Worm (Caenorhabditis elegans): ENCODE data around the gene R31.2.

Gene R31.2

DNA sequence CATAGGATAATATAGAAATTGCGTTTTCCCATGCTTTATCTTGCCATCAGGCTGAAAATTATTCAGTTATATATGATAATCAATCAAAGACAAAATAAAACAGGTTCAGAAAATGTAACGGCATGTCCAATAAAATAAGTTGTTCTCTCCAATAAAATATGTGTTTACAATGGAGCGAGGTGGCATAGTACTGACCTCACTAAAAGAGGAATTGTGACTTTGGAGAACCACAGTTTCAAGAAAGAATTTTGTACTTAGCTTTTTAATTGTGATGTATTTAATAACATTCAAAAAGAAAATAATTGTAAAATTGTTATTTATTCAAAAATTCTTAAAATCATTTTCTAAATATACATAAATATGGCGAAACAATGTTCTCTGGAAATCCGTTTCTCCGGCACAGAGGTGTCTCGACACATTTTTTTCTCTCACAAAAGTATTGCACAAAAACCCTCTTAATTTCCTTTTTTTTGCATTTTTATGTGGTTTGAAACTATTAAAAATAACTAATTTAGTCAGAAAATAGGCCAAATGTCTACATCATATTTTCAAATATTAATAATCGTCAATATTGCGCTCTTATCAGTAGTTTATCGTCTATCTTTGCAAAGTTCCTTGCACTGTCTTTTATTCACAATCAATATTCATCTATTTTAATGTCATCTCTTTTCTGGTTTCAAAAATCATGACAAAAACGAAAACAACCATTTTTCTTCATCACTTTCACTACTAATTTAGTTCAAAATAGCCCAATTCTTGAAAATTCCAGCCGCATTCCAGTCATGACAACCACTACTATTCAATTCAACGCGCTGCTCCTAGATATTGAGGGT, 16.0 kb downstream of the R31.2 start, which contains the start of the genes aman-2 and F58H1.3:
aman-2 (minus strand) TSS at position 51 of the 833 bp plus-strand sequence.
F58H1.3 (plus strand) TSS at position 783 of the 833 bp plus-strand sequence.
- TF ChIP-seq him-1 (tag; optimal IDR thresholded peaks at IDR 0.05) (no peak), dao-5 (tag; optimal IDR thresholded peaks at IDR 0.05) (no peak), W03F9.2 (tag; optimal IDR thresholded peaks at IDR 0.05) (no peak)

DNA sequence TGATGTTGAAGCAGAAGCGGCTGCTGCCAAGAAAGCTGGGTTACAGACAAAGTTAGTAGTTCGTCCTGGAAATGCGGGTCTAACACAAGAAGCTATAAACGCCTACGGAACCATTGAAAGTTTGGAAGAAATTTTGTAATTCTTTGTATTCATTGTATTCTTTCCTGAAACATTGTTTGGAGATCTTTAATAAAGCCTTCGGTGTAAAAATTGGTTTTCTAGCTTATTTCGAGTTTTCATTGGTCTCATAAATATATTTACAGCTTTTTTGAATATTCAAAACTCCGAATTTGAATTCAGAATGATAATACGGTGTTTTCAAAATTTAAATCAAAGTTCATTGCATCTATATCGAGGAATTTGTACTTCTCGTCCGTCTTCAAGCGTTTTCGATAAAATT, 17.5 kb downstream of the R31.2 start, which contains the start of gene F58H1.8:
F58H1.8 (plus strand) TSS at position 301 of the 400 bp plus-strand sequence.
- TF ChIP-seq dao-5 (tag; optimal IDR thresholded peaks at IDR 0.05): no peak
- no peak for TF ChIP-seq him-1 (tag; optimal IDR thresholded peaks at IDR 0.05)
- TF ChIP-seq W03F9.2 (tag; optimal IDR thresholded peaks at IDR 0.05): no peak

ce11 chrV:11937710-11938109, 20.3 kb downstream of the R31.2 start, which contains the start of gene gpla-1:
Gene gpla-1 (minus strand): TSS chrV:11937810.
- TF ChIP-seq W03F9.2 (tag; optimal IDR thresholded peaks at IDR 0.05) (no peak), him-1 (tag; optimal IDR thresholded peaks at IDR 0.05) (no peak), dao-5 (tag; optimal IDR thresholded peaks at IDR 0.05) (no peak)

DNA sequence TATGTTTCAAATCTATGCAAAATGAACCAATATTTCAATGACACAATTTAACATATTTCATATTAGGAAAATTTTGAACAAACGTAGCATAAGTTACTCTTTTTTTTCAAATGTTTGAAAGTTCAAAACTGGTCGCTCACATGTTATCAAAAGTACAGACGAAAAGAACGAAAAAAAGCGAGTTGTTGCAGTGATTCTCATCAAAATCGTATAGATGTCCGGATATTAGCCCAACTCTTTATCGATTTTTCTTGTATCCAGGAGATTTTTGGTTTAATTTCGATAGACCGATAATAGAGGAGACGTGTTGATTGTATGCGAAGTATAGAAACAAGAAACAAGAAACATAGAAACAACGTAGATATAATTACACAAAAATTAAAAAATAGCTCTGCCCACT, 23.0 kb downstream of the R31.2 start:
- TF ChIP-seq him-1 (tag; optimal IDR thresholded peaks at IDR 0.05) (no peak), W03F9.2 (tag; optimal IDR thresholded peaks at IDR 0.05) (no peak), dao-5 (tag; optimal IDR thresholded peaks at IDR 0.05) (no peak)

ce11 chrV:11941664-11942063, 24.3 kb downstream of the R31.2 start:
- TF ChIP-seq dao-5 (tag; optimal IDR thresholded peaks at IDR 0.05) (no peak), him-1 (tag; optimal IDR thresholded peaks at IDR 0.05) (no peak), W03F9.2 (tag; optimal IDR thresholded peaks at IDR 0.05) (no peak)

- no peak for TF ChIP-seq dao-5 (tag; optimal IDR thresholded peaks at IDR 0.05)
- TF ChIP-seq him-1 (tag; optimal IDR thresholded peaks at IDR 0.05): no peak
- no peak for TF ChIP-seq W03F9.2 (tag; optimal IDR thresholded peaks at IDR 0.05)
Measured at ce11 chrV:11942325-11942724, 25.0 kb downstream of the R31.2 start, which contains the start of gene F58H1.6. Gene F58H1.6 (plus strand): TSS chrV:11942625.

ce11 chrV:11943737-11944136, 26.4 kb downstream of the R31.2 start:
- TF ChIP-seq W03F9.2 (tag; optimal IDR thresholded peaks at IDR 0.05) (no peak), him-1 (tag; optimal IDR thresholded peaks at IDR 0.05) (no peak), dao-5 (tag; optimal IDR thresholded peaks at IDR 0.05) (no peak)

DNA sequence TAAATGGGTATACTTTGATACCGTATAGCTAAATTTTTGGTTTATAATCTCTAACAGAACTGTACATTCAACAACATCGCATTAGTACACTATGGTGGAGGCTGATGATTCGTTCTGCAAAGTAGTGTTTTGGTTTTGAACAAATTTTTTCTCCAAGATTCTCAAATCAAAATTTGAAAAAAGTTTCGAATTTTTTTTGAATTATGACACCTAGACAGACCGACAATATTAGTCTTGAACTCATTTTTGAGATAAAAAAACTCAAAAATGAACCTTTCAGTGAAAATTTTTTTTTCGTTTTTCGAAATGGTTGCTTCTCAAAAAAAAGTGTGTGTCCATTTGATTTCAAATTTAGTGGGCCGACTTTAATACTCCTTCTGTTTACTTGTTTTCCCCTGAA, 28.1 kb downstream of the R31.2 start:
- no peak for TF ChIP-seq dao-5 (tag; optimal IDR thresholded peaks at IDR 0.05)
- TF ChIP-seq him-1 (tag; optimal IDR thresholded peaks at IDR 0.05): no peak
- no peak for TF ChIP-seq W03F9.2 (tag; optimal IDR thresholded peaks at IDR 0.05)

DNA sequence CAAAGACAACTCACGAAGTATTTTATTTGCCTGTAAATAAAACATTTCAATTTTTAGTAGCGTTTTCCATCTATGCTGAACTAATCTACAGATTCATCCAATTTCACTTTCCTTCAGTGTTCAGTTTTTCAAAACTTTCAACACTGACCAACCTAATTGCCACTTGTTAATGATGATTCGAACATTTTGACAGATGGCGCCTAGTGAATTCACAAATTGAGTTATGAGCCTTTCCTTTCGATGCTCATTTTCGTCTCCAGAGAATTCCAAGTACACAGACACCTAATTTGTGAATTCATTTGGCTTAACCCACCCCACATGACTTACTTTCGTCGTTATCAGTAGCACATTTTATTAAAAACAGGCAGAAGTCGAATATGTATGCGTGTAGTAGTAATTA, 29.4 kb downstream of the R31.2 start:
- TF ChIP-seq W03F9.2 (tag; optimal IDR thresholded peaks at IDR 0.05) (no peak), him-1 (tag; optimal IDR thresholded peaks at IDR 0.05) (no peak), dao-5 (tag; optimal IDR thresholded peaks at IDR 0.05) (no peak)

DNA sequence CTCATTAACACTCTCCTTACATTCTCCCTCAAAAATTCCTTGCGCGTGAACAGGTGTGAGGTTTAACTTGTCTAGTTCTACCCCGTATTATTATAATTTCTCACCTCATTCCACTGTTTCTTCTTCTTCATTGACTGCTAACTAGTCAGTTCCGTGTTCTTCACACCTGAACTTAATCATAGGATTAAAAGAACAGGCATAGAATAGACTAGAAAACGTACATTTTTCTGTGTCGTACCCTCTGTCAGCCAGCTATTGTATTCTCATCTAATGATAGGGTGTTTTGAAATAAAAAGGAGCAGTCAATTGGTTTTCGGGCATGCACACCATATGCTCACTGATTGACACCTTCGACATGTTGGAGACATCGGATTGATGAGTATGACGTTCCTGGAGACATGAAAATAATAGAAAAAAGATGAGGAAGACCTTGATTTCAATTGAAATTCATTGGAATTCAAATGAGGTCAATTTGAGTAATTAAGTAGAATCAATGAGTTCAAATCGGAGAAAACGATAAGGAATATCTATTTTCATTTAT, 30.1 kb downstream of the R31.2 start:
- TF ChIP-seq dao-5 (tag; optimal IDR thresholded peaks at IDR 0.05) (no peak), W03F9.2 (tag; optimal IDR thresholded peaks at IDR 0.05) (no peak), him-1 (tag; optimal IDR thresholded peaks at IDR 0.05) (no peak)

ce11 chrV:11948581-11948980, 31.2 kb downstream of the R31.2 start:
- TF ChIP-seq him-1 (tag; optimal IDR thresholded peaks at IDR 0.05) (no peak), W03F9.2 (tag; optimal IDR thresholded peaks at IDR 0.05) (no peak), dao-5 (tag; optimal IDR thresholded peaks at IDR 0.05) (no peak)

DNA sequence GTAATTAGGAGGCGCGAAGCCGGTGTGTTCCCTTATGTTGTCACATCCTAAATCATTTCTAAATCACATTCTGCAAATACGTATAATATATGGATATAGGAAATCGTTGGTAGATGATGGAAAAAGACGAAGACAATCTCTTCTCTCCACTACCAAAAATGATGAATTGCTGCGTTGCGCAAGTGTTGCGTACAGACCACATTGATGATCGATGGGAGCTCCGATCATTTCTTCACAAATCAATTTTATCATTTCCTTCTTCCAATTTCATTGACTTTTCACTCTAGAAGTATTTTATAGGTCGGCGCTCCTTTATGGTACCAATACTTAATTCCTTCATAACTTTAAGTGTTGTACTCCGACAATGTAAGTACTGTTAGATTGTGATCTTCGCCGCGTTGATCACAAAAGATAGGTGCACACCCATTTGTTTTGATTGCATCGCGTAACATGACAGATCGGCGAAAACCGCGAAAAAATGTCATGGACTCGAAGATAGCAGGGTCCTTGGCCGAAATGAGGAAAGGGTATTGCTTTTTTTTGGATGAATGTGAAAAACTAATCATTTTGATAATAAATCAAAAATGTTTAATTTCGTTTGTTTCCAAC, 32.2 kb downstream of the R31.2 start:
- TF ChIP-seq dao-5 (tag; optimal IDR thresholded peaks at IDR 0.05): no peak
- TF ChIP-seq W03F9.2 (tag; optimal IDR thresholded peaks at IDR 0.05): no peak
- TF ChIP-seq him-1 (tag; optimal IDR thresholded peaks at IDR 0.05): no peak

- TF ChIP-seq dao-5 (tag; optimal IDR thresholded peaks at IDR 0.05): no peak
- no peak for TF ChIP-seq W03F9.2 (tag; optimal IDR thresholded peaks at IDR 0.05)
- TF ChIP-seq him-1 (tag; optimal IDR thresholded peaks at IDR 0.05): no peak
Measured at ce11 chrV:11951227-11951626, 33.9 kb downstream of the R31.2 start.

Measured in whole organism, L4/young adult.